Fruit fly (Drosophila melanogaster): ENCODE measurements around the gene Cpr67Fa1.

DNA sequence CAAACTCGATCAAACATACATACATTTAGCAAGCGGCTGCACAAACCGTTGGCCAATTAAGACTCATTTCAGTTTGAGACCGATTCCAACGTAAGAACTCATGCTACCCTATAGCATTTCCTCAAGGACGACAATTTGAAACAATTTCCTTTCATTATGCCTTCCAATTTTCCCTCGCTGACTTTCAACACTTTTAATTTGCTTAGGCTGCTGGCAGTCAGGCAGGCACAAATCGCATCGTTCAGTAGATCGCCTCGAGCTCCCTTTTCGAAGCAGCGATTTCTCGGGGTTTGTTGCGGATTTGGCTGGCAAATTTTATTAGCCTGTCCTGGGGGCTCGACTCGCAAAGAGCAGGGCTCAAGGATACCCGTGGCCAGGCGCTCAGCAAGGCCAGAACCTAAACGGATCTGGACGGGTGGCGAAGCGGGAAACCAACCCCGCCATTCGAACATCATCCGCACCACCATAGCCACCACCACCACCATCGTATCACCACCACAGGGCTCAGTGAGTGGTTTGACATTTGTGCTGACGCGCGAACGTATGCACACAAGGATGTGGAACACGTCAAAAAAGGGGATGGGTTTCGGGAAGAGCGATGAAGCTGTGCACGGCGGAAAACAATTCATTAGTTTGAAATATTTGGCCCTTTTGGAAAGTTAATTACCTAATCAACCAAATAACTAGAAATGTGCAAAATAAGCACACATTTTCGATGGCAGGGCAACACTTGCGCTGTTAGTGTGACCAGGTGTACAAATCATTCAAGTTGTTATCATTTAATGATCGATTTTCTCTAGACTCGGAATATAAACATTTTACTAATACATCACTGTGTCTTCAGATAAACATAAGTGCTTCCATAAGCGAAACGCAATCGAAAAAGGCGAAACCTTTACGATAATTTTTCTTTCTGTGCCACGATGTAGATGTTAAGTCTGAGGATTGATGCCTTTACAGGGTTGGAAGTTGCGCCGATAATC, 45.0 kb upstream of the Cpr67Fa1 start:
- no peak for TF ChIP-seq CG8478 (optimal IDR thresholded peaks at IDR 0.05)
- TF ChIP-seq psq (optimal IDR thresholded peaks at IDR 0.05), result no peak
- no peak for TF ChIP-seq EcR (GFP tag; optimal IDR thresholded peaks at IDR 0.05)
- no peak for TF ChIP-seq pan (optimal IDR thresholded peaks at IDR 0.05)
- no peak for TF ChIP-seq usp (GFP tag; optimal IDR thresholded peaks at IDR 0.05)
- no peak for TF ChIP-seq Dll (optimal IDR thresholded peaks at IDR 0.05)

Measured in whole organism.